Worm (Caenorhabditis elegans) whole organism, late embryonic: Measurements from ENCODE around the gene ocr-2.
A peak's percentile ranks its signal among the peaks of the same experiment; 100 is the strongest.

Source experiments
- C08G9.2 ChIP-seq: sonication (generic microtip); optimal IDR thresholded peaks from 2 replicates; lab custom pipeline; 2016; ENCODE audit warnings: mild to moderate bottlenecking, missing genetic modification characterization, moderate library complexity, missing compliant biosample characterization
- K02D7.2 ChIP-seq: sonication (generic microtip); optimal IDR thresholded peaks from 2 replicates; lab custom pipeline; 2017; ENCODE audit warnings: mild to moderate bottlenecking, missing genetic modification characterization, missing compliant biosample characterization
- K09A11.1 ChIP-seq: sonication (generic microtip); optimal IDR thresholded peaks from 2 replicates; lab custom pipeline; 2017; ENCODE audit warnings: antibody characterized with exemption, mild to moderate bottlenecking, missing genetic modification characterization, missing compliant biosample characterization; ENCODE audit not compliant: insufficient read depth
- ahr-1 ChIP-seq: sonication (generic microtip); optimal IDR thresholded peaks from 2 replicates; lab custom pipeline; 2016; ENCODE audit warnings: missing genetic modification characterization, missing compliant biosample characterization
- ceh-19 ChIP-seq: fragments of 200-800 bp; sonication (Bioruptor generic); optimal IDR thresholded peaks from 2 replicates; lab custom pipeline; 2018; ENCODE audit warnings: mild to moderate bottlenecking, missing genetic modification characterization, missing compliant biosample characterization
- ceh-2 ChIP-seq: sonication (generic microtip); optimal IDR thresholded peaks from 2 replicates; lab custom pipeline; 2016; ENCODE audit warnings: missing genotype, missing genetic modification characterization, missing compliant biosample characterization
- ceh-31 ChIP-seq: sonication (generic microtip); optimal IDR thresholded peaks from 2 replicates; lab custom pipeline; 2016; ENCODE audit warnings: missing genetic modification characterization, missing compliant biosample characterization
- ceh-34 ChIP-seq: sonication (generic microtip); optimal IDR thresholded peaks from 2 replicates; lab custom pipeline; 2016; ENCODE audit warnings: mild to moderate bottlenecking, missing genetic modification characterization, missing compliant biosample characterization
- ceh-45 ChIP-seq: fragments of 200-800 bp; sonication (Bioruptor generic); IDR thresholded peaks from 2 replicates; pipeline ENCODE4 v1.3.6; 2022; ENCODE audit warnings: missing genetic modification reagents, missing genetic modification characterization, missing compliant biosample characterization
- che-1 ChIP-seq: sonication (generic microtip); optimal IDR thresholded peaks from 2 replicates; lab custom pipeline; 2016; ENCODE audit warnings: mild to moderate bottlenecking, missing genetic modification characterization, missing compliant biosample characterization
- dmd-4 ChIP-seq: sonication (generic microtip); optimal IDR thresholded peaks from 2 replicates; lab custom pipeline; 2016; ENCODE audit warnings: borderline replicate concordance, missing genetic modification characterization, missing compliant biosample characterization
- ets-4 ChIP-seq: sonication (generic microtip); optimal IDR thresholded peaks from 2 replicates; lab custom pipeline; 2016; ENCODE audit warnings: missing genetic modification characterization, missing compliant biosample characterization
- eyg-1 ChIP-seq: sonication (generic microtip); optimal IDR thresholded peaks from 2 replicates; lab custom pipeline; 2016; ENCODE audit warnings: missing genotype, missing genetic modification characterization, missing compliant biosample characterization
- gmeb-2 ChIP-seq: sonication (generic microtip); optimal IDR thresholded peaks from 2 replicates; lab custom pipeline; 2016; ENCODE audit warnings: missing genetic modification characterization, inconsistent platforms, missing compliant biosample characterization
- hlh-13 ChIP-seq: fragments of 200-800 bp; sonication (Bioruptor generic); optimal IDR thresholded peaks from 2 replicates; lab custom pipeline; 2018; ENCODE audit warnings: mild to moderate bottlenecking, missing genetic modification characterization, missing compliant biosample characterization
- hlh-30 ChIP-seq: sonication (generic microtip); optimal IDR thresholded peaks from 2 replicates; lab custom pipeline; 2017; ENCODE audit warnings: antibody characterized with exemption, missing genetic modification characterization, missing compliant biosample characterization; ENCODE audit not compliant: insufficient read depth
- hlh-6 ChIP-seq: sonication (generic microtip); optimal IDR thresholded peaks from 2 replicates; lab custom pipeline; 2016; ENCODE audit warnings: missing genotype, missing genetic modification characterization, missing compliant biosample characterization
- hlh-8 ChIP-seq: sonication (generic microtip); optimal IDR thresholded peaks from 2 replicates; lab custom pipeline; 2016; ENCODE audit warnings: missing genotype, missing genetic modification characterization, missing compliant biosample characterization
- madf-2 ChIP-seq: sonication (generic microtip); optimal IDR thresholded peaks from 2 replicates; lab custom pipeline; 2017; ENCODE audit warnings: missing genetic modification characterization, missing compliant biosample characterization
- mec-3 ChIP-seq: sonication (generic microtip); optimal IDR thresholded peaks from 2 replicates; lab custom pipeline; 2016; ENCODE audit warnings: borderline replicate concordance, missing genetic modification characterization, missing compliant biosample characterization
- nfya-1 ChIP-seq: sonication (generic microtip); optimal IDR thresholded peaks from 2 replicates; lab custom pipeline; 2017; ENCODE audit warnings: missing genetic modification characterization, mild to moderate bottlenecking, missing compliant biosample characterization, antibody characterized with exemption, moderate library complexity
- nhr-11 ChIP-seq: fragments of 150-350 bp; optimal IDR thresholded peaks from 2 replicates; lab custom pipeline; 2014; ENCODE audit warnings: missing biosample characterization, missing genetic modification characterization
- nhr-232 ChIP-seq: sonication (generic microtip); optimal IDR thresholded peaks from 2 replicates; lab custom pipeline; 2016; ENCODE audit warnings: missing genetic modification characterization, missing compliant biosample characterization
- odd-2 ChIP-seq: sonication (generic microtip); optimal IDR thresholded peaks from 2 replicates; lab custom pipeline; 2017; ENCODE audit warnings: antibody characterized with exemption, mild to moderate bottlenecking, missing genetic modification characterization, missing compliant biosample characterization
- ref-2 ChIP-seq: sonication (generic microtip); optimal IDR thresholded peaks from 2 replicates; lab custom pipeline; 2016; ENCODE audit warnings: missing genetic modification characterization, missing compliant biosample characterization
- sox-4 ChIP-seq: sonication (generic microtip); optimal IDR thresholded peaks from 2 replicates; lab custom pipeline; 2017; ENCODE audit warnings: mild to moderate bottlenecking, missing genetic modification characterization, inconsistent platforms, missing compliant biosample characterization
- tbx-7 ChIP-seq: sonication (generic microtip); optimal IDR thresholded peaks from 2 replicates; lab custom pipeline; 2016; ENCODE audit warnings: missing genotype, missing genetic modification characterization, missing compliant biosample characterization
- ttx-3 ChIP-seq: sonication (generic microtip); optimal IDR thresholded peaks from 2 replicates; lab custom pipeline; 2016; ENCODE audit warnings: missing genetic modification reagents, missing genetic modification characterization, missing compliant biosample characterization
- unc-3 ChIP-seq, 2 experiments: fragments of 200-800 bp in 1 of 2; sonication (Bioruptor generic) in 1 of 2; sonication (generic microtip) in 1 of 2; conservative IDR thresholded peaks in 1 of 2; optimal IDR thresholded peaks in 1 of 2; 2 replicates each; pipeline versions ENCODE4 v1.3.6 to Lab custom; 2016 to 2022; ENCODE audit warnings: missing compliant biosample characterization in 2 of 2, missing genetic modification characterization in 2 of 2, missing genetic modification reagents in 1 of 2
- unc-86 ChIP-seq: sonication (generic microtip); optimal IDR thresholded peaks from 2 replicates; lab custom pipeline; 2016; ENCODE audit warnings: missing genetic modification characterization, missing compliant biosample characterization
- zip-5 ChIP-seq: sonication (generic microtip); optimal IDR thresholded peaks from 2 replicates; lab custom pipeline; 2016; ENCODE audit warnings: missing genetic modification characterization, missing compliant biosample characterization

ocr-2 gene

ce11 chrIV:8208855-8209254, 11.0 kb downstream of the ocr-2 start:
- no peak for TF ChIP-seq sox-4 (tag; lab: Kevin White, UChicago)
- TF ChIP-seq C08G9.2, result no peak
- no peak for TF ChIP-seq nhr-232 (tag; lab: Kevin White, UChicago)
- TF ChIP-seq ceh-34 (tag; lab: Kevin White, UChicago), result no peak
- TF ChIP-seq nhr-11 (tag; lab: Kevin White, UChicago), result no peak
- TF ChIP-seq hlh-6 (tag; lab: Kevin White, UChicago), result no peak
- TF ChIP-seq ceh-2, result no peak
- no peak for TF ChIP-seq nfya-1 (tag; lab: Kevin White, UChicago)
- TF ChIP-seq hlh-30 (tag; lab: Kevin White, UChicago), result no peak

ce11 chrIV:8206314-8206713, 13.6 kb downstream of the ocr-2 start, which contains the start of gene svh-1:
Gene svh-1 (plus strand): TSS chrIV:8206614.
- TF ChIP-seq unc-3 (GFP tag; conservative IDR thresholded peaks at IDR 0.05; lab: Robert Waterston, UW) (no peak), unc-3 (tag; optimal IDR thresholded peaks at IDR 0.05; lab: Kevin White, UChicago) (no peak), unc-86 (tag; lab: Kevin White, UChicago) (no peak), ets-4 (no peak), ceh-19 (GFP tag; lab: Kevin White, UChicago) (no peak), ttx-3 (tag; lab: Kevin White, UChicago) (no peak), dmd-4 (tag; lab: Kevin White, UChicago) (no peak), K09A11.1 (no peak), eyg-1 (no peak), sox-4 (tag; lab: Kevin White, UChicago) (no peak), odd-2 (tag; lab: Kevin White, UChicago) (no peak), madf-2 (tag; lab: Kevin White, UChicago) (no peak), tbx-7 (tag; lab: Kevin White, UChicago) (no peak), mec-3 (no peak), nhr-11 (tag; lab: Kevin White, UChicago) (no peak), hlh-8 (tag; lab: Kevin White, UChicago) (no peak), ceh-45 (GFP tag; lab: Robert Waterston, UW) (no peak), K02D7.2 (tag; lab: Kevin White, UChicago) (no peak)
- TF ChIP-seq, all 69 proteins: peak for 0

ce11 chrIV:8205272-8206098, 14.4 kb downstream of the ocr-2 start, which contains the start of gene hgrs-1:
Gene hgrs-1 (minus strand): TSS chrIV:8206048.
- peak; percentile 29 for TF ChIP-seq nfya-1 (tag; lab: Kevin White, UChicago)
- TF ChIP-seq ceh-31 (tag; lab: Kevin White, UChicago), result peak; percentile 25
- TF ChIP-seq madf-2 (tag; lab: Kevin White, UChicago), result no peak
- TF ChIP-seq hlh-13 (GFP tag; lab: Kevin White, UChicago), result no peak
- TF ChIP-seq ahr-1, result no peak
- TF ChIP-seq gmeb-2 (tag; lab: Kevin White, UChicago), result no peak
- TF ChIP-seq, all 69 proteins: peak for 2

ce11 chrIV:8203555-8203954, 16.3 kb downstream of the ocr-2 start:
- TF ChIP-seq nhr-11 (tag; lab: Kevin White, UChicago), result no peak

ce11 chrIV:8201133-8201532, 18.8 kb downstream of the ocr-2 start, which contains the start of gene glrx-22:
Gene glrx-22 (minus strand): TSS chrIV:8201233.
- no peak for TF ChIP-seq unc-3 (GFP tag; conservative IDR thresholded peaks at IDR 0.05; lab: Robert Waterston, UW)
- no peak for TF ChIP-seq unc-3 (tag; optimal IDR thresholded peaks at IDR 0.05; lab: Kevin White, UChicago)
- TF ChIP-seq ceh-19 (GFP tag; lab: Kevin White, UChicago), result no peak
- TF ChIP-seq ttx-3 (tag; lab: Kevin White, UChicago), result no peak
- no peak for TF ChIP-seq ref-2
- TF ChIP-seq hlh-30 (tag; lab: Kevin White, UChicago), result no peak
- TF ChIP-seq che-1 (tag; lab: Kevin White, UChicago), result no peak
- no peak for TF ChIP-seq zip-5 (tag; lab: Kevin White, UChicago)
- no peak for TF ChIP-seq nfya-1 (tag; lab: Kevin White, UChicago)
- no peak for TF ChIP-seq gmeb-2 (tag; lab: Kevin White, UChicago)
- TF ChIP-seq, all 69 proteins: peak for 0
